Worm (Caenorhabditis elegans): ENCODE results near the gene ZK697.8.

The ZK697.8 gene

ce11 chrV:1719927-1720326, 29.0 kb downstream of the ZK697.8 start, which contains the start of gene srw-102:
TSS of gene srw-102 (plus strand) at chrV:1720227.
- TF ChIP-seq hsf-1 (GFP tag; IDR thresholded peaks at IDR 0.05) = no peak
- no peak for TF ChIP-seq mxl-1 (tag; optimal IDR thresholded peaks at IDR 0.05)
- TF ChIP-seq madf-8 (GFP tag; conservative IDR thresholded peaks at IDR 0.05) = no peak
- TF ChIP-seq nfya-1 (tag; optimal IDR thresholded peaks at IDR 0.05; ENCODE audit: borderline replicate concordance, insufficient read depth) = no peak

DNA sequence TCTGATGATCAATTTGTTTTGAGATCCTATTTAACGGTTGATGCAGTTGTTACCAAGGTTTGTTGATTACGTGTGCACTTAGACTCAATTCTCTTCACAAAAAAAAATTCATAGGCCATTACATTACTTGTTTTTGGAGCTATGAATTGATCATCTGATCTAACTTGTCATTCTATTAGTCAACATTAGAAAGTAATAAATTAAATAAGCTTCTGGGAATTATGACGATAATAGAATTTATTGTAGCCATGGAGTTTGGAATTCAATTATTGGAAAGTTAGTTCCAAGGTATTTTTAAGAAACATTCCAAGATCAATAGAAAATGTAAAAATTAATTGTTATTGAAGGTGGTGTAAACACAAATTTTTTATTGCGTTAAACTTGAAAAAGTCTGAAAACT, 30.7 kb downstream of the ZK697.8 start:
- no peak for TF ChIP-seq zfh-2 (GFP tag; conservative IDR thresholded peaks at IDR 0.05)
- TF ChIP-seq lin-26 (GFP tag; IDR thresholded peaks at IDR 0.05) = no peak
- TF ChIP-seq nhr-179 (tag; optimal IDR thresholded peaks at IDR 0.05) = no peak
- no peak for TF ChIP-seq hlh-26 (GFP tag; conservative IDR thresholded peaks at IDR 0.05)
- no peak for TF ChIP-seq fkh-3 (tag; optimal IDR thresholded peaks at IDR 0.05)
- no peak for TF ChIP-seq mxl-1 (tag; optimal IDR thresholded peaks at IDR 0.05)
- no peak for TF ChIP-seq F49E8.2 (tag; optimal IDR thresholded peaks at IDR 0.05; ENCODE audit: insufficient read depth)
- TF ChIP-seq madf-3 (GFP tag; IDR thresholded peaks at IDR 0.05) = no peak
- TF ChIP-seq ekl-4 (GFP tag; IDR thresholded peaks at IDR 0.05) = no peak
- TF ChIP-seq atf-7 (tag; optimal IDR thresholded peaks at IDR 0.05) = no peak
- TF ChIP-seq mcd-1 (GFP tag; IDR thresholded peaks at IDR 0.05) = no peak
- TF ChIP-seq ama-1 (optimal IDR thresholded peaks at IDR 0.05) = no peak
- no peak for TF ChIP-seq ama-1 (GFP tag; optimal IDR thresholded peaks at IDR 0.05)
- TF ChIP-seq lin-40 (tag; optimal IDR thresholded peaks at IDR 0.05) = no peak
- TF ChIP-seq aptf-3 (GFP tag; IDR thresholded peaks at IDR 0.05) = no peak
- TF ChIP-seq ZK185.1 (tag; optimal IDR thresholded peaks at IDR 0.05; ENCODE audit: poor library complexity, severe bottlenecking) = no peak
- TF ChIP-seq lsy-27 (tag; optimal IDR thresholded peaks at IDR 0.05; ENCODE audit: borderline replicate concordance, insufficient read depth) = no peak

DNA sequence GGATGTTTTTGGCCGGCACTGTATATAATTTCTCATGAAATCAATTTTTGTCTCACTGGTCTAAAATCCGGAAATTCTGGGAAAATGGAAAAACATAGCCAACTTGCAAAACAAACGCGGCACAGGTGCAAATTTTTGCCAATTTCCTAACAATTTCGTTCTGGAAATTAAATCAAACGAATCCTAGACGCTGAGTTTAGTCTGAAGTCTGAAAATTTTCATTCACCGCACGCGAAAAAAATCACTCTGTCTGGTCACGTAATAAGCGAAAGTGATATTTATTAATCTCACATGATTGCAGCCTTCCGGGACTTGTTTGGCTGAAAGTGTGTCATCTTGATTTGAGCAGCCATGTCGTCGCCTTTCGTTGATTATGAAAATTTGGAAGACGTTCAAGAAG, 32.1 kb downstream of the ZK697.8 start, which contains the start of gene srw-103:
srw-103 (plus strand) TSS at position 301 of the 400 bp plus-strand sequence.
- TF ChIP-seq rcor-1 (GFP tag; IDR thresholded peaks at IDR 0.05) = no peak
- no peak for TF ChIP-seq snpc-3.4 (tag; optimal IDR thresholded peaks at IDR 0.05)
- no peak for TF ChIP-seq ceh-58 (GFP tag; IDR thresholded peaks at IDR 0.05)
- TF ChIP-seq bed-2 (GFP tag; IDR thresholded peaks at IDR 0.05) = no peak
- no peak for TF ChIP-seq ceh-27 (GFP tag; optimal IDR thresholded peaks at IDR 0.05)
- no peak for TF ChIP-seq mes-4 (tag; optimal IDR thresholded peaks at IDR 0.05)
- no peak for TF ChIP-seq F23B12.7 (tag; optimal IDR thresholded peaks at IDR 0.05; ENCODE audit: insufficient read depth)
- TF ChIP-seq cebp-1 (GFP tag; IDR thresholded peaks at IDR 0.05) = no peak
- no peak for TF ChIP-seq cebp-1 (tag; optimal IDR thresholded peaks at IDR 0.05)
- TF ChIP-seq snpc-4 (GFP tag; optimal IDR thresholded peaks at IDR 0.05) = no peak
- no peak for TF ChIP-seq snpc-4 (tag; optimal IDR thresholded peaks at IDR 0.05)

DNA sequence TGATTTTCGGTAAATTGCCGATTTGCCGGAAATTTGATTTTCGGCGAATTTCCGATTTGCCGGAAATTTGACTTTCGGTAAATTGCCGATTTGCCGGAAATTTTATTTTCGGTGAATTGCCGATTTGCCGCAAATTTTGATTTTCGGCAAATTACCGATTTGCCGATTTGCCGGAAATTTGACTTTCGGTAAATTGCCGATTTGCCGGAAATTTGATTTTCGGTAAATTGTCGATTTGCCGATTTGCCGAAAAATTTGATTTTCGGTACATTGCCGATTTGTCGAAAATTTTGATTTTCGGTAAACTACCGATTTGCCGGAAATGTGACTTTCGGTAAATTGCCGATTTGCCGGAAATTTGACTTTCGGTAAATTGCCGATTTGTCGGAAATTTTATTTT, 35.2 kb downstream of the ZK697.8 start:
- TF ChIP-seq bed-1 (GFP tag; IDR thresholded peaks at IDR 0.05) (0 out of 2 replicates have a peak, but pooled peaks have one; percentile 73), Y95B8A.8 (GFP tag; IDR thresholded peaks at IDR 0.05) (peak; percentile 75), aptf-3 (GFP tag; IDR thresholded peaks at IDR 0.05) (0 out of 2 replicates have a peak, but pooled peaks have one; percentile 21), K11D2.4 (GFP tag; IDR thresholded peaks at IDR 0.05) (peak; percentile 64), nfya-2 (GFP tag; IDR thresholded peaks at IDR 0.05) (0 out of 2 replicates have a peak, but pooled peaks have one; percentile 72), ceh-58 (GFP tag; IDR thresholded peaks at IDR 0.05) (peak; percentile 77; the same call in 1 of the 2 replicates), cebp-2 (GFP tag; IDR thresholded peaks at IDR 0.05) (peak; percentile 37; the same call in 1 of the 2 replicates), lag-1 (GFP tag; IDR thresholded peaks at IDR 0.05) (peak; percentile 63; the same call in 1 of the 2 replicates), ztf-6 (GFP tag; IDR thresholded peaks at IDR 0.05) (peak; percentile 8; the same call in 1 of the 2 replicates), sea-2 (GFP tag; IDR thresholded peaks at IDR 0.05) (peak; percentile 77; the same call in 1 of the 2 replicates), ceh-91 (GFP tag; IDR thresholded peaks at IDR 0.05) (peak; percentile 28; the same call in 1 of the 2 replicates), F37B4.10 (GFP tag; IDR thresholded peaks at IDR 0.05) (0 out of 2 replicates have a peak, but pooled peaks have one; percentile 92), ztf-25 (GFP tag; IDR thresholded peaks at IDR 0.05) (0 out of 2 replicates have a peak, but pooled peaks have one; percentile 31)
